Worm (Caenorhabditis elegans): ENCODE data around the gene allo-1.

DNA sequence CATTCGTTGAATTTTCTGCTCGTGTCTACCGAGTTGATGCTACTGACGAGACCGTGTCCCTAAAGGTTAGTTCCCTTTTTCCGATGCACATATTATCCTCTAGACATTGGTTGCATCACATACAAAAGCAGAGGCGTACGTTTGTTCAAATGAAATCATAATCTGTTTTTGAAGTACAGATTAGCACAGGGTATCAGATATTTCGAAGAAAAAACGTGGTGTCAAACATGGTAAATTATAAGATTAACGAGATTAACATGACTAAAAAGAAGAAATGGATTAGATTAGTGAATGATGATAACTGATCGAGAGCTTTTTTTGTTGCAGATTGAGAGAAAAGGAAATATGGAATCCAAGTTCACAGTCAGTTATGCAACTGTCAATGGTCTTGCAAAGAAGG is 22.0 kb upstream of the allo-1 start:
- TF ChIP-seq skn-1 (tag; optimal IDR thresholded peaks at IDR 0.05) (no peak), nhr-42 (GFP tag; IDR thresholded peaks at IDR 0.05) (no peak), daf-12 (tag; optimal IDR thresholded peaks at IDR 0.05) (no peak), hlh-30 (tag; optimal IDR thresholded peaks at IDR 0.05; ENCODE audit: insufficient read depth) (no peak), hlh-11 (tag; optimal IDR thresholded peaks at IDR 0.05) (no peak), zfp-3 (GFP tag; conservative IDR thresholded peaks at IDR 0.05) (no peak), unc-39 (tag; optimal IDR thresholded peaks at IDR 0.05) (no peak), zag-1 (tag; optimal IDR thresholded peaks at IDR 0.05) (no peak), lin-29 (GFP tag; IDR thresholded peaks at IDR 0.05) (no peak), daf-16 (GFP tag; optimal IDR thresholded peaks at IDR 0.05) (no peak), daf-16 (tag; optimal IDR thresholded peaks at IDR 0.05) (no peak), lin-13 (GFP tag; optimal IDR thresholded peaks at IDR 0.05) (no peak), fkh-10 (GFP tag; optimal IDR thresholded peaks at IDR 0.05) (no peak), ztf-7 (tag; optimal IDR thresholded peaks at IDR 0.05) (no peak)
